Worm (Caenorhabditis elegans) whole organism, young adult: ENCODE data around the gene tor-1.

Experiments used
- B0261.1 ChIP-seq: sonication (generic microtip); optimal IDR thresholded peaks from 2 replicates; lab custom pipeline; 2016; ENCODE audit warnings: mild to moderate bottlenecking, missing genetic modification characterization, moderate library complexity, missing compliant biosample characterization
- B0336.3 ChIP-seq: fragments of 200-800 bp; sonication (Bioruptor generic); IDR thresholded peaks from 2 replicates; pipeline ENCODE4 v1.3.6; 2022; ENCODE audit warnings: missing genetic modification characterization, missing compliant biosample characterization
- C06A6.2 ChIP-seq: fragments of 200-800 bp; sonication (Bioruptor generic); conservative IDR thresholded peaks from 2 replicates; pipeline ENCODE4 v1.3.6; 2022; ENCODE audit warnings: missing genetic modification characterization, missing compliant biosample characterization
- D2030.7 ChIP-seq: fragments of 200-800 bp; sonication (Bioruptor generic); IDR thresholded peaks from 2 replicates; pipeline ENCODE4 v1.3.6; 2022; ENCODE audit warnings: missing genetic modification reagents, missing genetic modification characterization, missing compliant biosample characterization
- F10E7.11 ChIP-seq: sonication (generic microtip); optimal IDR thresholded peaks from 2 replicates; lab custom pipeline; 2017; ENCODE audit warnings: mild to moderate bottlenecking, missing genetic modification characterization, moderate library complexity, missing compliant biosample characterization
- F23B12.7 ChIP-seq: sonication (generic microtip); optimal IDR thresholded peaks from 2 replicates; lab custom pipeline; 2017; ENCODE audit warnings: missing genetic modification characterization, mild to moderate bottlenecking, missing compliant biosample characterization, antibody characterized with exemption, moderate library complexity; ENCODE audit not compliant: insufficient read depth
- F33H1.4 ChIP-seq: fragments of 200-800 bp; sonication (Bioruptor generic); IDR thresholded peaks from 2 replicates; pipeline ENCODE4 v1.3.6; 2022; ENCODE audit warnings: missing genetic modification reagents, missing genetic modification characterization, missing compliant biosample characterization
- F37B4.10 ChIP-seq: fragments of 200-800 bp; sonication (Bioruptor generic); IDR thresholded peaks from 2 replicates; pipeline ENCODE4 v1.3.6; 2022; ENCODE audit warnings: missing genetic modification characterization, missing compliant biosample characterization
- F49E8.2 ChIP-seq: sonication (generic microtip); optimal IDR thresholded peaks from 3 replicates; lab custom pipeline; 2017; ENCODE audit warnings: missing genetic modification characterization, mild to moderate bottlenecking, missing compliant biosample characterization, antibody characterized with exemption, moderate library complexity; ENCODE audit not compliant: insufficient read depth
- F55B11.4 ChIP-seq: sonication (generic microtip); optimal IDR thresholded peaks from 2 replicates; lab custom pipeline; 2016; ENCODE audit warnings: missing compliant biosample characterization, missing genetic modification characterization, borderline replicate concordance; ENCODE audit not compliant: insufficient read depth
- F57A8.1 ChIP-seq: fragments of 200-800 bp; sonication (Bioruptor generic); optimal IDR thresholded peaks from 2 replicates; lab custom pipeline; 2018; ENCODE audit warnings: mild to moderate bottlenecking, missing genetic modification characterization, moderate library complexity, missing compliant biosample characterization
- T07F8.4 ChIP-seq: sonication (generic microtip); optimal IDR thresholded peaks from 2 replicates; lab custom pipeline; 2016; ENCODE audit warnings: mild to moderate bottlenecking, missing genetic modification characterization, moderate library complexity, missing compliant biosample characterization
- T26A5.8 ChIP-seq: sonication (generic microtip); optimal IDR thresholded peaks from 2 replicates; lab custom pipeline; 2016; ENCODE audit warnings: missing genetic modification characterization, missing compliant biosample characterization
- Y79H2A.3 ChIP-seq: fragments of 200-800 bp; sonication (Bioruptor generic); conservative IDR thresholded peaks from 2 replicates; pipeline ENCODE4 v1.3.6; 2022; ENCODE audit warnings: missing genetic modification reagents, missing genetic modification characterization, missing compliant biosample characterization
- Y95B8A.8 ChIP-seq: fragments of 200-800 bp; sonication (Bioruptor generic); IDR thresholded peaks from 2 replicates; pipeline ENCODE4 v1.3.6; 2022; ENCODE audit warnings: missing genetic modification reagents, missing genetic modification characterization, missing compliant biosample characterization
- athp-1 ChIP-seq: sonication (generic microtip); optimal IDR thresholded peaks from 2 replicates; lab custom pipeline; 2017; ENCODE audit warnings: mild to moderate bottlenecking, missing genetic modification characterization, missing compliant biosample characterization
- bed-1 ChIP-seq: fragments of 200-800 bp; sonication (Bioruptor generic); IDR thresholded peaks from 2 replicates; pipeline ENCODE4 v1.3.6; 2022; ENCODE audit warnings: missing genetic modification reagents, missing genetic modification characterization, missing compliant biosample characterization
- bed-2 ChIP-seq: fragments of 200-800 bp; sonication (Bioruptor generic); IDR thresholded peaks from 2 replicates; pipeline ENCODE4 v1.3.6; 2022; ENCODE audit warnings: missing genetic modification reagents, missing genetic modification characterization, missing compliant biosample characterization
- cebp-1 ChIP-seq, 2 experiments: fragments of 200-800 bp in 1 of 2; sonication (Bioruptor generic) in 1 of 2; sonication (generic microtip) in 1 of 2; IDR thresholded peaks in 1 of 2; optimal IDR thresholded peaks in 1 of 2; 2 replicates each; pipeline versions ENCODE4 v1.3.6 to Lab custom; 2017 to 2022; ENCODE audit warnings: missing compliant biosample characterization in 2 of 2, missing genetic modification characterization in 2 of 2, mild to moderate bottlenecking in 1 of 2, missing genetic modification reagents in 1 of 2, moderate library complexity in 1 of 2
- ceh-100 ChIP-seq: fragments of 200-800 bp; sonication (Bioruptor generic); IDR thresholded peaks from 2 replicates; pipeline ENCODE4 v1.3.6; 2022; ENCODE audit warnings: missing genetic modification reagents, missing genetic modification characterization, missing compliant biosample characterization
- ceh-79 ChIP-seq: sonication (generic microtip); optimal IDR thresholded peaks from 2 replicates; lab custom pipeline; 2017; ENCODE audit warnings: mild to moderate bottlenecking, missing genetic modification characterization, missing compliant biosample characterization
- dpff-1 ChIP-seq: sonication (generic microtip); optimal IDR thresholded peaks from 2 replicates; lab custom pipeline; 2017; ENCODE audit warnings: mild to moderate bottlenecking, missing genetic modification characterization, missing compliant biosample characterization
- efl-1 ChIP-seq: fragments of 150-350 bp; optimal IDR thresholded peaks from 2 replicates; lab custom pipeline; 2014; ENCODE audit warnings: missing biosample characterization, missing genetic modification reagents, missing genetic modification characterization
- egl-44 ChIP-seq: fragments of 200-800 bp; sonication (Bioruptor generic); IDR thresholded peaks from 2 replicates; pipeline ENCODE4 v1.3.6; 2022; ENCODE audit warnings: missing genetic modification reagents, missing genetic modification characterization, missing compliant biosample characterization
- ekl-4 ChIP-seq: fragments of 200-800 bp; sonication (Bioruptor generic); IDR thresholded peaks from 2 replicates; pipeline ENCODE4 v1.3.6; 2022; ENCODE audit warnings: missing genetic modification reagents, missing genetic modification characterization, missing compliant biosample characterization
- him-1 ChIP-seq: sonication (generic microtip); optimal IDR thresholded peaks from 2 replicates; lab custom pipeline; 2016; ENCODE audit warnings: missing genotype, missing genetic modification reagents, missing genetic modification characterization, missing compliant biosample characterization
- hmg-1.2 ChIP-seq: fragments of 200-800 bp; sonication (Bioruptor generic); IDR thresholded peaks from 2 replicates; pipeline ENCODE4 v1.3.6; 2022; ENCODE audit warnings: missing genetic modification reagents, missing genetic modification characterization, missing compliant biosample characterization
- hrde-1 ChIP-seq: sonication (generic microtip); optimal IDR thresholded peaks from 2 replicates; lab custom pipeline; 2016; ENCODE audit warnings: missing genetic modification characterization, mild to moderate bottlenecking, missing compliant biosample characterization, moderate library complexity, missing genotype, missing genetic modification reagents, borderline replicate concordance
- lin-54 ChIP-seq: fragments of 200-800 bp; sonication (Bioruptor generic); optimal IDR thresholded peaks from 2 replicates; lab custom pipeline; 2018; ENCODE audit warnings: mild to moderate bottlenecking, missing genetic modification characterization, missing compliant biosample characterization
- lir-1 ChIP-seq: fragments of 200-800 bp; sonication (Bioruptor generic); conservative IDR thresholded peaks from 2 replicates; pipeline ENCODE4 v1.3.6; 2022; ENCODE audit warnings: missing genetic modification reagents, missing genetic modification characterization, missing compliant biosample characterization
- madf-6 ChIP-seq: fragments of 200-800 bp; sonication (Bioruptor generic); IDR thresholded peaks from 2 replicates; pipeline ENCODE4 v1.3.6; 2022; ENCODE audit warnings: missing genetic modification reagents, missing genetic modification characterization, missing compliant biosample characterization
- nfya-2 ChIP-seq: fragments of 200-800 bp; sonication (Bioruptor generic); IDR thresholded peaks from 2 replicates; pipeline ENCODE4 v1.3.6; 2022; ENCODE audit warnings: missing genetic modification reagents, missing genetic modification characterization, missing compliant biosample characterization
- nfyb-1 ChIP-seq: fragments of 200-800 bp; sonication (Bioruptor generic); IDR thresholded peaks from 2 replicates; pipeline ENCODE4 v1.3.6; 2022; ENCODE audit warnings: missing genetic modification reagents, missing genetic modification characterization, missing compliant biosample characterization
- nhr-120 ChIP-seq: fragments of 200-800 bp; sonication (Bioruptor generic); IDR thresholded peaks from 2 replicates; pipeline ENCODE4 v1.3.6; 2022; ENCODE audit warnings: missing genetic modification characterization, missing compliant biosample characterization
- nhr-27 ChIP-seq: fragments of 200-800 bp; sonication (Bioruptor generic); optimal IDR thresholded peaks from 2 replicates; lab custom pipeline; 2018; ENCODE audit warnings: mild to moderate bottlenecking, missing genetic modification characterization, moderate library complexity, missing compliant biosample characterization
- nhr-80 ChIP-seq: sonication (generic microtip); optimal IDR thresholded peaks from 2 replicates; lab custom pipeline; 2016; ENCODE audit warnings: missing genetic modification characterization, missing compliant biosample characterization
- pbrm-1 ChIP-seq: fragments of 200-800 bp; sonication (Bioruptor generic); IDR thresholded peaks from 2 replicates; pipeline ENCODE4 v1.3.6; 2022; ENCODE audit warnings: missing genetic modification reagents, missing genetic modification characterization, missing compliant biosample characterization
- repo-1 ChIP-seq: sonication (generic microtip); optimal IDR thresholded peaks from 2 replicates; lab custom pipeline; 2017; ENCODE audit warnings: mild to moderate bottlenecking, missing genetic modification characterization, missing compliant biosample characterization
- rpc-1 ChIP-seq, 2 experiments: fragments of 150-350 bp in 1 of 2; sonication (generic microtip) in 1 of 2; optimal IDR thresholded peaks; 2 replicates each; lab custom pipeline; 2014 to 2018; ENCODE audit warnings: missing biosample characterization in 1 of 2, missing genetic modification characterization in 1 of 2, missing genetic modification reagents in 1 of 2, missing genotype in 1 of 2
- sdz-38 ChIP-seq: sonication (generic microtip); optimal IDR thresholded peaks from 2 replicates; lab custom pipeline; 2016; ENCODE audit warnings: missing genotype, missing genetic modification characterization, missing compliant biosample characterization
- somi-1 ChIP-seq: fragments of 200-800 bp; sonication (Bioruptor generic); optimal IDR thresholded peaks from 2 replicates; lab custom pipeline; 2018; ENCODE audit warnings: mild to moderate bottlenecking, missing genetic modification characterization, missing compliant biosample characterization
- sptf-2 ChIP-seq: fragments of 200-800 bp; sonication (Bioruptor generic); optimal IDR thresholded peaks from 2 replicates; lab custom pipeline; 2018; ENCODE audit warnings: mild to moderate bottlenecking, missing genetic modification characterization, missing compliant biosample characterization
- tbp1 ChIP-seq: fragments of 200-800 bp; sonication (Bioruptor generic); optimal IDR thresholded peaks from 2 replicates; lab custom pipeline; 2018; ENCODE audit warnings: mild to moderate bottlenecking, missing genetic modification characterization, missing compliant biosample characterization
- ztf-25 ChIP-seq: fragments of 200-800 bp; sonication (Bioruptor generic); IDR thresholded peaks from 2 replicates; pipeline ENCODE4 v1.3.6; 2022; ENCODE audit warnings: missing genetic modification reagents, missing genetic modification characterization, missing compliant biosample characterization
- ztf-28 ChIP-seq: fragments of 200-800 bp; sonication (Bioruptor generic); IDR thresholded peaks from 2 replicates; pipeline ENCODE4 v1.3.6; 2022; ENCODE audit warnings: missing genetic modification reagents, missing genetic modification characterization, missing compliant biosample characterization
- ztf-3 ChIP-seq: fragments of 200-800 bp; sonication (Bioruptor generic); optimal IDR thresholded peaks from 2 replicates; lab custom pipeline; 2018; ENCODE audit warnings: mild to moderate bottlenecking, missing genetic modification characterization, missing compliant biosample characterization

Gene tor-1

ce11 chrIV:14033752-14034570, 48.4 kb upstream of the tor-1 start (continued):
- TF ChIP-seq F23B12.7 (no peak), F49E8.2 (tag; lab: Kevin White, UChicago) (no peak), efl-1 (GFP tag; lab: Kevin White, UChicago) (no peak), ztf-3 (no peak), nhr-27 (tag; lab: Kevin White, UChicago) (peak; percentile 0), rpc-1 (optimal IDR thresholded peaks at IDR 0.05; lab: Kevin White, UChicago) (no peak), rpc-1 (tag; optimal IDR thresholded peaks at IDR 0.05; lab: Kevin White, UChicago) (no peak), F33H1.4 (GFP tag; lab: Robert Waterston, UW) (no peak), nfya-2 (GFP tag; lab: Robert Waterston, UW) (no peak), him-1 (tag; lab: Kevin White, UChicago) (no peak), hmg-1.2 (GFP tag; lab: Robert Waterston, UW) (no peak), lin-54 (GFP tag; lab: Kevin White, UChicago) (peak; percentile 52), pbrm-1 (peak; percentile 45; the same call in 1 of the 2 replicates), bed-1 (0 out of 2 replicates have a peak, but pooled peaks have one; percentile 15), T07F8.4 (tag; lab: Kevin White, UChicago) (no peak), T26A5.8 (no peak), bed-2 (GFP tag; lab: Robert Waterston, UW) (no peak), ekl-4 (GFP tag; lab: Robert Waterston, UW) (peak; percentile 40; the same call in 1 of the 2 replicates), C06A6.2 (GFP tag; lab: Robert Waterston, UW) (no peak), F57A8.1 (no peak), cebp-1 (GFP tag; IDR thresholded peaks at IDR 0.05; lab: Robert Waterston, UW) (no peak), cebp-1 (tag; optimal IDR thresholded peaks at IDR 0.05; lab: Kevin White, UChicago) (peak; percentile 88), egl-44 (GFP tag; lab: Robert Waterston, UW) (no peak; the same call in 1 of the 2 replicates), nhr-120 (GFP tag; lab: Robert Waterston, UW) (0 out of 2 replicates have a peak, but pooled peaks have one; percentile 63), Y79H2A.3 (no peak), Y95B8A.8 (GFP tag; lab: Robert Waterston, UW) (no peak), athp-1 (tag; lab: Kevin White, UChicago) (no peak), ztf-28 (no peak), madf-6 (GFP tag; lab: Robert Waterston, UW) (no peak; the same call in 1 of the 2 replicates), F37B4.10 (GFP tag; lab: Robert Waterston, UW) (no peak), B0336.3 (GFP tag; lab: Robert Waterston, UW) (peak; percentile 65), hrde-1 (tag; lab: Kevin White, UChicago) (no peak), B0261.1 (tag; lab: Kevin White, UChicago) (peak; percentile 29), nhr-80 (tag; lab: Kevin White, UChicago) (no peak), nfyb-1 (peak; percentile 83), F55B11.4 (tag; lab: Kevin White, UChicago) (no peak), ceh-100 (GFP tag; lab: Robert Waterston, UW) (peak; percentile 42; the same call in 1 of the 2 replicates), ztf-25 (GFP tag; lab: Robert Waterston, UW) (no peak), sptf-2 (GFP tag; lab: Kevin White, UChicago) (peak; percentile 18), tbp1 (GFP tag; lab: Kevin White, UChicago) (peak; percentile 66), F10E7.11 (tag; lab: Kevin White, UChicago) (peak; percentile 41), sdz-38 (no peak), repo-1 (tag; lab: Kevin White, UChicago) (peak; percentile 77), lir-1 (GFP tag; lab: Robert Waterston, UW) (no peak), dpff-1 (tag; lab: Kevin White, UChicago) (peak; percentile 91), ceh-79 (tag; lab: Kevin White, UChicago) (no peak), D2030.7 (GFP tag; lab: Robert Waterston, UW) (0 out of 2 replicates have a peak, but pooled peaks have one; percentile 14), somi-1 (GFP tag; lab: Kevin White, UChicago) (peak; percentile 28)
